Fruit fly (Drosophila melanogaster) whole organism, embryonic: ENCODE measurements around the gene CG15418.

Experiments
- Aef1 ChIP-seq: fragments of 200-800 bp; sonication (Bioruptor generic); IDR thresholded peaks from 3 replicates; pipeline ENCODE4 v1.3.6; 2022; ENCODE audit warnings: missing biosample characterization, missing genetic modification characterization
- Antp ChIP-seq: fragments of 200-800 bp; sonication (Bioruptor generic); optimal IDR thresholded peaks from 3 replicates; lab custom pipeline; 2016; ENCODE audit warnings: missing biosample characterization, missing genetic modification characterization
- Asciz ChIP-seq: fragments of 200-800 bp; sonication (Bioruptor generic); optimal IDR thresholded peaks from 2 replicates; lab custom pipeline; 2017; ENCODE audit warnings: missing biosample characterization, mild to moderate bottlenecking, missing genetic modification characterization, missing genetic modification reagents
- Awh ChIP-seq: fragments of 200-800 bp; sonication (Bioruptor generic); IDR thresholded peaks from 2 replicates; pipeline ENCODE4, ENCODE4 v1.3.6; 2022; ENCODE audit warnings: missing biosample characterization, missing genetic modification characterization
- Bdp1 ChIP-seq: fragments of 200-800 bp; sonication (Bioruptor generic); optimal IDR thresholded peaks from 3 replicates; lab custom pipeline; 2016; ENCODE audit warnings: missing biosample characterization, missing genetic modification characterization
- CG10366 ChIP-seq: fragments of 200-800 bp; sonication (Bioruptor generic); IDR thresholded peaks from 2 replicates; pipeline ENCODE4 v1.3.6; 2022; ENCODE audit warnings: missing biosample characterization, missing genetic modification characterization
- CG12219 ChIP-seq: fragments of 200-800 bp; sonication (Bioruptor generic); optimal IDR thresholded peaks from 3 replicates; lab custom pipeline; 2018; ENCODE audit warnings: missing biosample characterization, mild to moderate bottlenecking, missing genetic modification characterization
- CG12659 ChIP-seq: fragments of 200-800 bp; sonication (Bioruptor generic); optimal IDR thresholded peaks from 3 replicates; lab custom pipeline; 2017; ENCODE audit warnings: mild to moderate bottlenecking, missing biosample characterization, missing genetic modification reagents, missing genetic modification characterization
- CG13424 ChIP-seq: fragments of 200-800 bp; sonication (Bioruptor generic); optimal IDR thresholded peaks from 2 replicates; lab custom pipeline; 2019; ENCODE audit warnings: missing biosample characterization, mild to moderate bottlenecking, missing genetic modification characterization, moderate library complexity
- CG15269 ChIP-seq: fragments of 200-800 bp; sonication (Bioruptor generic); optimal IDR thresholded peaks from 2 replicates; lab custom pipeline; 2018; ENCODE audit warnings: missing biosample characterization, mild to moderate bottlenecking, missing genetic modification characterization, moderate library complexity
- CG1602 ChIP-seq: fragments of 200-800 bp; sonication (Bioruptor generic); optimal IDR thresholded peaks from 3 replicates; lab custom pipeline; 2016; ENCODE audit warnings: missing biosample characterization, missing genetic modification characterization
- CG17829 ChIP-seq: fragments of 200-800 bp; optimal IDR thresholded peaks from 2 replicates; lab custom pipeline; 2019; ENCODE audit warnings: missing biosample characterization, mild to moderate bottlenecking, missing genetic modification characterization, moderate library complexity
- CG18262 ChIP-seq: fragments of 200-800 bp; optimal IDR thresholded peaks from 3 replicates; lab custom pipeline; 2019; ENCODE audit warnings: missing biosample characterization, mild to moderate bottlenecking, missing genetic modification characterization, moderate library complexity
- CG18764 ChIP-seq: fragments of 200-800 bp; sonication (Bioruptor generic); optimal IDR thresholded peaks from 3 replicates; lab custom pipeline; 2016; ENCODE audit warnings: missing biosample characterization, missing genetic modification characterization
- CG31441 ChIP-seq: fragments of 200-800 bp; sonication (Bioruptor generic); IDR thresholded peaks from 2 replicates; pipeline ENCODE4 v1.3.6; 2022; ENCODE audit warnings: missing biosample characterization, missing genetic modification characterization
- CG34224 ChIP-seq: fragments of 200-800 bp; sonication (Bioruptor generic); IDR thresholded peaks from 3 replicates; pipeline ENCODE4 v1.3.6; 2022; ENCODE audit warnings: missing biosample characterization, missing genetic modification characterization; ENCODE audit not compliant: partially characterized antibody
- CG3726 ChIP-seq: fragments of 200-800 bp; sonication (Bioruptor generic); IDR thresholded peaks from 3 replicates; pipeline ENCODE4, ENCODE4 v1.3.6; 2022; ENCODE audit warnings: missing biosample characterization, missing genetic modification characterization
- CG3995 ChIP-seq: fragments of 200-800 bp; sonication (Bioruptor generic); optimal IDR thresholded peaks from 3 replicates; lab custom pipeline; 2016; ENCODE audit warnings: missing biosample characterization, missing genetic modification characterization
- CG4424 ChIP-seq: fragments of 200-800 bp; sonication (Bioruptor generic); optimal IDR thresholded peaks from 3 replicates; lab custom pipeline; 2016; ENCODE audit warnings: missing biosample characterization, missing genetic modification characterization
- CG6689 ChIP-seq: fragments of 200-800 bp; sonication (Bioruptor generic); IDR thresholded peaks from 2 replicates; pipeline ENCODE4 v1.3.6; 2022; ENCODE audit warnings: missing biosample characterization, missing genetic modification characterization
- CG8281 ChIP-seq: fragments of 200-800 bp; sonication (Bioruptor generic); optimal IDR thresholded peaks from 2 replicates; lab custom pipeline; 2018; ENCODE audit warnings: missing biosample characterization, mild to moderate bottlenecking, missing genetic modification characterization, moderate library complexity
- CG8290 ChIP-seq, 3 experiments: fragments of 200-800 bp; sonication (Bioruptor generic); optimal IDR thresholded peaks; 2 replicates each; lab custom pipeline; 2016 to 2019; ENCODE audit warnings: missing biosample characterization in 3 of 3, missing genetic modification characterization in 3 of 3, mild to moderate bottlenecking in 2 of 3, moderate library complexity in 1 of 3
- Ets65A ChIP-seq: fragments of 200-800 bp; sonication (Bioruptor generic); peaks from one replicate; lab custom pipeline; 2016; ENCODE audit warnings: missing biosample characterization, missing genetic modification characterization
- Fer3 ChIP-seq: fragments of 200-800 bp; sonication (Bioruptor generic); optimal IDR thresholded peaks from 2 replicates; lab custom pipeline; 2018; ENCODE audit warnings: missing biosample characterization, mild to moderate bottlenecking, missing genetic modification characterization, moderate library complexity
- Hr3 ChIP-seq: fragments of 200-800 bp; sonication (Bioruptor generic); optimal IDR thresholded peaks from 3 replicates; lab custom pipeline; 2016; ENCODE audit warnings: missing biosample characterization, missing genetic modification characterization
- Hr78 ChIP-seq, 2 experiments: fragments of 200-800 bp in 1 of 2; fragments of >200 bp in 1 of 2; sonication (Bioruptor generic) in 1 of 2; optimal IDR thresholded peaks; 2 replicates each; lab custom pipeline; 2017 to 2019; ENCODE audit warnings: missing biosample characterization in 2 of 2, missing genetic modification characterization in 2 of 2, mild to moderate bottlenecking in 1 of 2, moderate library complexity in 1 of 2
- Side ChIP-seq: fragments of 200-800 bp; sonication (Bioruptor generic); optimal IDR thresholded peaks from 2 replicates; lab custom pipeline; 2016; ENCODE audit warnings: missing biosample characterization, missing genetic modification characterization
- Ssrp ChIP-seq: fragments of 200-800 bp; sonication (Bioruptor generic); optimal IDR thresholded peaks from 2 replicates; lab custom pipeline; 2018; ENCODE audit warnings: missing biosample characterization, mild to moderate bottlenecking, missing genetic modification characterization, moderate library complexity
- Xbp1 ChIP-seq: fragments of 200-800 bp; sonication (Bioruptor generic); optimal IDR thresholded peaks from 3 replicates; lab custom pipeline; 2016; ENCODE audit warnings: missing biosample characterization, mild to moderate bottlenecking, missing genetic modification characterization
- ara ChIP-seq: fragments of 200-800 bp; sonication (Bioruptor generic); IDR thresholded peaks from 2 replicates; pipeline ENCODE4 v1.3.6; 2022; ENCODE audit warnings: missing biosample characterization, missing genetic modification characterization
- bab2 ChIP-seq: fragments of 200-800 bp; sonication (Bioruptor generic); optimal IDR thresholded peaks from 2 replicates; lab custom pipeline; 2016; ENCODE audit warnings: missing biosample characterization, missing genetic modification characterization
- bbx ChIP-seq: fragments of 200-800 bp; sonication (Bioruptor generic); IDR thresholded peaks from 2 replicates; pipeline ENCODE4 v1.3.6; 2022; ENCODE audit warnings: missing biosample characterization, missing genetic modification characterization; ENCODE audit not compliant: partially characterized antibody
- bowl ChIP-seq: fragments of 200-800 bp; sonication (Bioruptor generic); IDR thresholded peaks from 2 replicates; pipeline ENCODE4 v1.3.6; 2022; ENCODE audit warnings: missing biosample characterization, missing genetic modification characterization
- btn ChIP-seq: fragments of 200-800 bp; sonication (Bioruptor generic); optimal IDR thresholded peaks from 2 replicates; lab custom pipeline; 2016; ENCODE audit warnings: missing biosample characterization, missing genetic modification characterization
- ci ChIP-seq: fragments of 200-800 bp; sonication (Bioruptor generic); IDR thresholded peaks from 3 replicates; pipeline ENCODE4 v1.3.6; 2022; ENCODE audit warnings: missing biosample characterization, missing genetic modification characterization
- dmrt99B ChIP-seq: fragments of 200-800 bp; sonication (Bioruptor generic); optimal IDR thresholded peaks from 2 replicates; lab custom pipeline; 2018; ENCODE audit warnings: missing biosample characterization, mild to moderate bottlenecking, missing genetic modification characterization, moderate library complexity
- eve ChIP-seq, 2 experiments: fragments of >200 bp; optimal IDR thresholded peaks; 2 replicates each; lab custom pipeline; 2017; ENCODE audit warnings: missing biosample characterization in 2 of 2, missing genetic modification characterization in 2 of 2
- fd102C ChIP-seq: fragments of 200-800 bp; sonication (Bioruptor generic); optimal IDR thresholded peaks from 2 replicates; lab custom pipeline; 2018; ENCODE audit warnings: missing biosample characterization, mild to moderate bottlenecking, missing genetic modification characterization, moderate library complexity
- gce ChIP-seq: fragments of 200-800 bp; sonication (Bioruptor generic); IDR thresholded peaks from 3 replicates; pipeline ENCODE4 v1.3.6; 2022; ENCODE audit warnings: missing biosample characterization, missing genetic modification characterization
- gfzf ChIP-seq: fragments of 200-800 bp; sonication (Bioruptor generic); optimal IDR thresholded peaks from 2 replicates; lab custom pipeline; 2016; ENCODE audit warnings: missing biosample characterization, mild to moderate bottlenecking, missing genetic modification characterization, moderate library complexity
- kay ChIP-seq: fragments of 200-800 bp; sonication (Bioruptor generic); optimal IDR thresholded peaks from 2 replicates; lab custom pipeline; 2016; ENCODE audit warnings: missing biosample characterization, missing genetic modification characterization
- lilli ChIP-seq: fragments of 200-800 bp; sonication (Bioruptor generic); optimal IDR thresholded peaks from 3 replicates; lab custom pipeline; 2016; ENCODE audit warnings: missing biosample characterization, missing genetic modification characterization
- mld ChIP-seq: fragments of 200-800 bp; sonication (Bioruptor generic); IDR thresholded peaks from 3 replicates; pipeline ENCODE4 v1.3.6; 2022; ENCODE audit warnings: missing biosample characterization, missing genetic modification characterization; ENCODE audit not compliant: partially characterized antibody
- oc ChIP-seq: fragments of 200-800 bp; sonication (Bioruptor generic); optimal IDR thresholded peaks from 2 replicates; lab custom pipeline; 2018; ENCODE audit warnings: missing biosample characterization, mild to moderate bottlenecking, missing genetic modification characterization, moderate library complexity
- phol ChIP-seq: fragments of 200-800 bp; sonication (Bioruptor generic); optimal IDR thresholded peaks from 3 replicates; lab custom pipeline; 2018; ENCODE audit warnings: missing biosample characterization, mild to moderate bottlenecking, missing genetic modification characterization, moderate library complexity
- psq ChIP-seq: fragments of 200-800 bp; sonication (Bioruptor generic); optimal IDR thresholded peaks from 2 replicates; lab custom pipeline; 2017; ENCODE audit warnings: missing biosample characterization, missing genetic modification characterization
- sc ChIP-seq, 3 experiments: fragments of >200 bp in 2 of 3; fragments of 200-800 bp in 1 of 3; sonication (Bioruptor generic) in 1 of 3; optimal IDR thresholded peaks; 2 replicates in 2 of 3; 3 replicates in 1 of 3; lab custom pipeline; 2017; ENCODE audit warnings: mild to moderate bottlenecking in 1 of 3, missing biosample characterization in 1 of 3, missing genetic modification characterization in 1 of 3, missing genetic modification reagents in 1 of 3
- sens ChIP-seq: fragments of 200-800 bp; sonication (Bioruptor generic); peaks from one replicate; lab custom pipeline; 2016; ENCODE audit warnings: missing biosample characterization, missing genetic modification characterization
- slbo ChIP-seq: fragments of 200-800 bp; sonication (Bioruptor generic); IDR thresholded peaks from 2 replicates; pipeline ENCODE4 v1.3.6; 2022; ENCODE audit warnings: missing biosample characterization, missing genetic modification characterization
- zf30C ChIP-seq: fragments of 200-800 bp; sonication (Bioruptor generic); optimal IDR thresholded peaks from 3 replicates; lab custom pipeline; 2018; ENCODE audit warnings: missing biosample characterization, mild to moderate bottlenecking, missing genetic modification characterization

CG15418 gene

dm6 chr2L:3598485-3598884 is 23.0 kb downstream of the CG15418 start (continued):
- TF ChIP-seq sens (GFP tag; lab: Kevin White, UChicago) = peak; percentile 91
- peak; percentile 27; the same call in 1 of the 3 replicates for TF ChIP-seq Aef1 (GFP tag; lab: Robert Waterston, UW)
- TF ChIP-seq lilli (GFP tag; lab: Kevin White, UChicago) = peak; percentile 2
- peak in 1 of 2 experiments; percentile 19 for TF ChIP-seq eve (GFP tag; optimal IDR thresholded peaks at IDR 0.05; lab: Kevin White, UChicago)
- no peak for TF ChIP-seq CG12659 (GFP tag; lab: Kevin White, UChicago)
- peak; percentile 56 for TF ChIP-seq CG17829 (tag; lab: Kevin White, UChicago)
- peak; percentile 77 for TF ChIP-seq ci (GFP tag; lab: Robert Waterston, UW)
- TF ChIP-seq dmrt99B (tag; lab: Kevin White, UChicago) = peak; percentile 63
- TF ChIP-seq CG4424 (GFP tag; lab: Kevin White, UChicago) = peak; percentile 64
- TF ChIP-seq CG1602 = peak; percentile 36
- no peak for TF ChIP-seq bowl (GFP tag; lab: Robert Waterston, UW)
- TF ChIP-seq gce (GFP tag; lab: Robert Waterston, UW) = peak; percentile 32; the same call in 1 of the 3 replicates
- TF ChIP-seq phol (tag; lab: Kevin White, UChicago) = peak; percentile 60
- peak; percentile 88 for TF ChIP-seq Ets65A (GFP tag; lab: Kevin White, UChicago)
- no peak for TF ChIP-seq sc (optimal IDR thresholded peaks at IDR 0.05; lab: Kevin White, UChicago)
- TF ChIP-seq sc (GFP tag; optimal IDR thresholded peaks at IDR 0.05; lab: Kevin White, UChicago) = peak; percentile 40
- peak; percentile 65 for TF ChIP-seq Antp (GFP tag; lab: Kevin White, UChicago)
- TF ChIP-seq Side (GFP tag; lab: Kevin White, UChicago) = peak; percentile 35
- TF ChIP-seq fd102C = no peak
- TF ChIP-seq CG6689 = peak; percentile 63
- TF ChIP-seq Fer3 (tag; lab: Kevin White, UChicago) = no peak
- 0 out of 3 replicates have a peak, but pooled peaks have one; percentile 42 for TF ChIP-seq CG3726 (GFP tag; lab: Robert Waterston, UW)
- TF ChIP-seq Hr78 (GFP tag; optimal IDR thresholded peaks at IDR 0.05; lab: Kevin White, UChicago) = no peak
- peak; percentile 12 for TF ChIP-seq zf30C
- TF ChIP-seq CG31441 (GFP tag; lab: Robert Waterston, UW) = peak; percentile 52
- no peak for TF ChIP-seq Asciz (GFP tag; lab: Kevin White, UChicago)
- no peak for TF ChIP-seq bab2 (GFP tag; lab: Kevin White, UChicago)
- TF ChIP-seq psq (GFP tag; lab: Kevin White, UChicago) = no peak
- TF ChIP-seq CG15269 (tag; lab: Kevin White, UChicago) = no peak
- no peak for TF ChIP-seq CG8281
- no peak for TF ChIP-seq CG3995 (GFP tag; lab: Kevin White, UChicago)
- peak; percentile 51 for TF ChIP-seq Ssrp (tag; lab: Kevin White, UChicago)
- no peak for TF ChIP-seq gfzf (GFP tag; lab: Kevin White, UChicago)
- TF ChIP-seq Xbp1 (GFP tag; lab: Kevin White, UChicago) = peak; percentile 50
- no peak for TF ChIP-seq CG34224 (GFP tag; lab: Robert Waterston, UW)
- peak; percentile 25 for TF ChIP-seq CG12219 (GFP tag; lab: Kevin White, UChicago)
- no peak for TF ChIP-seq btn
- peak; percentile 70 for TF ChIP-seq Awh (GFP tag; lab: Robert Waterston, UW)
- peak; percentile 6 for TF ChIP-seq oc (tag; lab: Kevin White, UChicago)
- no peak for TF ChIP-seq bbx (GFP tag; lab: Robert Waterston, UW)
- TF ChIP-seq CG18262 (tag; lab: Kevin White, UChicago) = peak; percentile 62
- peak; percentile 26 for TF ChIP-seq CG13424
- peak; percentile 39 for TF ChIP-seq CG10366 (GFP tag; lab: Robert Waterston, UW)
- peak; percentile 44; the same call in 1 of the 2 replicates for TF ChIP-seq slbo (GFP tag; lab: Robert Waterston, UW)
- peak; percentile 22 for TF ChIP-seq CG8290 (GFP tag; optimal IDR thresholded peaks at IDR 0.05; lab: Kevin White, UChicago)
- TF ChIP-seq CG8290 (tag; optimal IDR thresholded peaks at IDR 0.05; lab: Kevin White, UChicago) = peak in 1 of 2 experiments; percentile 36
- TF ChIP-seq Bdp1 (GFP tag; lab: Kevin White, UChicago) = no peak
- TF ChIP-seq Hr3 = peak; percentile 34
- TF ChIP-seq ara (GFP tag; lab: Robert Waterston, UW) = peak; percentile 75
- no peak for TF ChIP-seq kay (GFP tag; lab: Kevin White, UChicago)
- TF ChIP-seq mld (GFP tag; lab: Robert Waterston, UW) = no peak
- peak; percentile 26 for TF ChIP-seq CG18764
